Worm (Caenorhabditis elegans) whole organism, L4/young adult: ENCODE data around the gene F55G7.5.

Experiments
- W03F9.2 ChIP-seq: fragments of 150-350 bp; optimal IDR thresholded peaks from 2 replicates; lab custom pipeline; 2014; ENCODE audit warnings: missing biosample characterization, missing genetic modification characterization
- dao-5 ChIP-seq: sonication (generic microtip); optimal IDR thresholded peaks from 2 replicates; lab custom pipeline; 2016; ENCODE audit warnings: missing genotype, missing genetic modification characterization, moderate library complexity, missing compliant biosample characterization
- him-1 ChIP-seq: sonication (generic microtip); optimal IDR thresholded peaks from 2 replicates; lab custom pipeline; 2016; ENCODE audit warnings: missing genotype, missing genetic modification reagents, missing genetic modification characterization, missing compliant biosample characterization

ce11 chrX:11953229-11953628, 14.5 kb upstream of the F55G7.5 start, which contains the start of gene T08D10.4:
- TF ChIP-seq dao-5 (tag; lab: Kevin White, UChicago) (no peak), him-1 (tag; lab: Kevin White, UChicago) (no peak), W03F9.2 (no peak)
